Fruit fly (Drosophila melanogaster): ENCODE data around the gene CG31673.

CG31673 gene

dm6 chr2L:20822025-20822371, 7.4 kb upstream of the CG31673 start (continued):
- TF ChIP-seq vfl (GFP tag; optimal IDR thresholded peaks at IDR 0.05) (no peak), CG11504 (tag; optimal IDR thresholded peaks at IDR 0.05) (peak; percentile 88), TFAM (GFP tag; optimal IDR thresholded peaks at IDR 0.05) (no peak), ems (GFP tag; optimal IDR thresholded peaks at IDR 0.05) (no peak), CG10543 (GFP tag; optimal IDR thresholded peaks at IDR 0.05) (no peak), croc (GFP tag; conservative IDR thresholded peaks at IDR 0.05) (no peak), bowl (GFP tag; IDR thresholded peaks at IDR 0.05) (peak; percentile 35; the same call in 1 of the 2 replicates), Mad (GFP tag; optimal IDR thresholded peaks at IDR 0.05) (no peak), CG12769 (tag; optimal IDR thresholded peaks at IDR 0.05) (peak; percentile 50), phol (tag; optimal IDR thresholded peaks at IDR 0.05) (peak; percentile 10), scrt (GFP tag; optimal IDR thresholded peaks at IDR 0.05) (no peak), Dbx (GFP tag; IDR thresholded peaks at IDR 0.05) (no peak), pzg (GFP tag; optimal IDR thresholded peaks at IDR 0.05) (no peak), disco-r (GFP tag; optimal IDR thresholded peaks at IDR 0.05) (peak; percentile 13), ewg (GFP tag; optimal IDR thresholded peaks at IDR 0.05) (peak; percentile 64), CG30403 (GFP tag; optimal IDR thresholded peaks at IDR 0.05) (no peak), abd-A (tag; optimal IDR thresholded peaks at IDR 0.05) (peak; percentile 36), CG12391 (tag; optimal IDR thresholded peaks at IDR 0.05) (no peak), Ets65A (GFP tag) (peak; percentile 13), CG15696 (tag; optimal IDR thresholded peaks at IDR 0.05) (no peak), Aef1 (GFP tag; IDR thresholded peaks at IDR 0.05) (no peak), CG2116 (GFP tag; optimal IDR thresholded peaks at IDR 0.05) (no peak), lbe (GFP tag; optimal IDR thresholded peaks at IDR 0.05) (no peak), CG7928 (GFP tag; optimal IDR thresholded peaks at IDR 0.05) (no peak), CG10147 (GFP tag; optimal IDR thresholded peaks at IDR 0.05) (peak; percentile 28), tgo (GFP tag; IDR thresholded peaks at IDR 0.05) (no peak), ERR (GFP tag; optimal IDR thresholded peaks at IDR 0.05) (peak; percentile 26), E2f1 (GFP tag; IDR thresholded peaks at IDR 0.05) (no peak), ken (GFP tag; IDR thresholded peaks at IDR 0.05) (0 out of 3 replicates have a peak, but pooled peaks have one; percentile 7), ftz-f1 (GFP tag; optimal IDR thresholded peaks at IDR 0.05) (peak; percentile 6)

DNA sequence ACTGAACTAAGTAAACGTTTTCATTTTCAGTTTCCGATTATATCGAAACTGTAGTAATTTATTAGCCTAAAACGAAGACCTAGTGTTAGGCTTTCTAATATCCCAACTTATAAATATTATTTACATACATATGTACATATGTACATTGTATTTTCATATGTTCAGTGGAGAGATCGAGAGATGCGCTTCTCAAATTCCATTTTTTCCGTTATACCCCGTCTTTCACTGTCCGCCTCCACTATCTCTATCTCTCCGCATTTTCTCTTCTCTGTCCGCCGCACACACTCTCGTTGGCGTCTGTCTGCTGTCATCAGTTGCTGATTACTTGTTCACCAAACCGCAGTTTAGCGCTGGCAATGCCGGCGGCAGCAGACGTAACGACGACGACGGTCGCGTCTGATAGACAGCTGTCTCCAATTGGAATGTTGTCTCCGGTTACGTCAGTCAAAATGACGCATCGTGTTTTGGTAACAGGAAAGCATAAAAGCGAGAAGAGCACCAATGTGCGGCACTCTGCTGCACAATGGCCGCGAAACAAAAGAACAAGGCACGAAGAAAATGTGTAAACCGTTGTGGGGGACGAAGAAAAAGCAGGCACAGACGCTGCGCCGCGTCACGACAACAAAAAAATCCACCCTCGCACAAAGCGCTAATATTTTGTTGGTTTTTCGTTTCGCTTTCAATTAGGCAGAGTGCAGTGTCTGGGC, 6.8 kb upstream of the CG31673 start, which contains the start of gene CG9331:
Gene CG9331 (plus strand): TSS at position 340 of the 707 bp plus-strand sequence.
- TF ChIP-seq CG17829 (tag; optimal IDR thresholded peaks at IDR 0.05) (peak; percentile 87), Xrp1 (GFP tag; IDR thresholded peaks at IDR 0.05) (no peak), CG17328 (GFP tag; IDR thresholded peaks at IDR 0.05) (no peak), CG9215 (GFP tag; IDR thresholded peaks at IDR 0.05) (peak; percentile 84), Poxn (GFP tag; IDR thresholded peaks at IDR 0.05) (no peak), Dfd (GFP tag; optimal IDR thresholded peaks at IDR 0.05) (no peak), Pdp1 (GFP tag; optimal IDR thresholded peaks at IDR 0.05) (peak in 1 of 2 experiments; percentile 99), Hand (GFP tag; optimal IDR thresholded peaks at IDR 0.05) (no peak), CG8359 (GFP tag; optimal IDR thresholded peaks at IDR 0.05; ENCODE audit: borderline replicate concordance) (no peak), Eip74EF (GFP tag; optimal IDR thresholded peaks at IDR 0.05) (no peak), Ada2b (GFP tag; IDR thresholded peaks at IDR 0.05) (no peak), Ets97D (GFP tag; optimal IDR thresholded peaks at IDR 0.05) (no peak), CG3847 (GFP tag; IDR thresholded peaks at IDR 0.05) (no peak), CG34376 (GFP tag; optimal IDR thresholded peaks at IDR 0.05) (no peak), CG9932 (GFP tag; IDR thresholded peaks at IDR 0.05) (peak; percentile 20; the same call in 1 of the 2 replicates), Ptx1 (GFP tag; IDR thresholded peaks at IDR 0.05) (no peak), sens-2 (GFP tag; IDR thresholded peaks at IDR 0.05) (no peak), Nf-YC (tag; optimal IDR thresholded peaks at IDR 0.05) (no peak), CG31365 (tag; optimal IDR thresholded peaks at IDR 0.05) (no peak), CG7963 (GFP tag; IDR thresholded peaks at IDR 0.05; ENCODE audit: partially characterized antibody) (no peak), mam (GFP tag; optimal IDR thresholded peaks at IDR 0.05) (no peak), knrl (GFP tag; IDR thresholded peaks at IDR 0.05; ENCODE audit: partially characterized antibody) (no peak)

Measured in whole organism, embryonic.